Worm (Caenorhabditis elegans): ENCODE measurements around the gene dct-13.

Gene dct-13

DNA sequence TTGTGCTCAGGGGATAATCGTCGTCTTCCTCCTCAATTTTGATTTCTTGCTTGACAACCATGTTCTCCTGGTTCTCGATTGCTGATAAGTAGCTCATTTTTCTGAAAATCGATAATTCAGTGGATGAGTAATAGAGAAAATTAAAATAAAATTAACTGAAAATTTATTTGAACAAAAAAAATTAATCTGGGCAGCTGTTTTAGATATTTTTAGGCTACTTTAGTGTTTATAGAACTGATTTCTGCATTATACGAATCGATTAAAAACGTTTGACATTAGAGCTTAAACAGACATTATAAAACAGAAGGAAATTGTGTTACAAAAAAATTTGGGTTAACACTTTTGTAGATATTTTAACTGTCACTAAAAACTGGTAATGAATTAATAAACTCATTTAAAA, 23.3 kb upstream of the dct-13 start, which contains the start of gene athp-3:
athp-3 (minus strand) TSS at position 101 of the 400 bp plus-strand sequence.
- no peak for TF ChIP-seq T26A5.8 (tag; optimal IDR thresholded peaks at IDR 0.05)
- no peak for TF ChIP-seq Y53F4B.3 (GFP tag; IDR thresholded peaks at IDR 0.05)
- no peak for TF ChIP-seq T07F8.4 (tag; optimal IDR thresholded peaks at IDR 0.05)
- TF ChIP-seq nhr-179 (tag; optimal IDR thresholded peaks at IDR 0.05) = no peak
- no peak for TF ChIP-seq hlh-12 (tag; optimal IDR thresholded peaks at IDR 0.05)
- no peak for TF ChIP-seq snpc-1.1 (tag; optimal IDR thresholded peaks at IDR 0.05; ENCODE audit: insufficient read depth)
- TF ChIP-seq nhr-27 (tag; optimal IDR thresholded peaks at IDR 0.05) = no peak
- TF ChIP-seq hsf-1 (GFP tag; IDR thresholded peaks at IDR 0.05) = no peak
- TF ChIP-seq mel-28 (tag; optimal IDR thresholded peaks at IDR 0.05; ENCODE audit: borderline replicate concordance) = no peak
- no peak for TF ChIP-seq F10E7.11 (tag; optimal IDR thresholded peaks at IDR 0.05)
- TF ChIP-seq ztf-26 (tag; optimal IDR thresholded peaks at IDR 0.05) = no peak
- no peak for TF ChIP-seq lsl-1 (GFP tag; optimal IDR thresholded peaks at IDR 0.05)
- no peak for TF ChIP-seq sea-2 (GFP tag; IDR thresholded peaks at IDR 0.05)
- no peak for TF ChIP-seq hmg-1.2 (GFP tag; IDR thresholded peaks at IDR 0.05)
- TF ChIP-seq hlh-26 (GFP tag; conservative IDR thresholded peaks at IDR 0.05) = no peak
- no peak for TF ChIP-seq ccch-3 (GFP tag; optimal IDR thresholded peaks at IDR 0.05)

DNA sequence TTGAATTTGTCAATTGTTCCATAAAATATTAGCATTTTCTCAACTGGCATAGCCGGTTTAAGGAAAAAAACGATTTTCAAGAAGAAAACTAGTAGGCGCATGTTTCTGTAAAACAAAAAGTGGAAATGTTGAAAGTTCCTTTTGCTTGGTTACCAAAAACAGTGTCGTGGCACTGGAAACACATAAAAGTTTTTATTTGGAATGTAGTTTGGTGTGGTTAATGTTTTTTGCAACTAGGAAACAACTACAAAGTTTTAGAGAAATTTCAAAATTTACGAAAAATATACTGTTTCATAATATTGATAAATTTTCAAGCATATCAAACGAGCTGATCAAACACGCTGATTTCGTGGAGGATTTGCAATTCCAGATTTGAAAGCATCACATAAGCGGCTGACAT, 20.8 kb upstream of the dct-13 start, which contains the start of gene clec-195:
clec-195 (minus strand) TSS at position 101 of the 400 bp plus-strand sequence.
- TF ChIP-seq lin-54 (GFP tag; optimal IDR thresholded peaks at IDR 0.05) (no peak), ceh-58 (GFP tag; IDR thresholded peaks at IDR 0.05) (no peak), F55B11.4 (tag; optimal IDR thresholded peaks at IDR 0.05; ENCODE audit: borderline replicate concordance, insufficient read depth) (no peak), ztf-3 (GFP tag; optimal IDR thresholded peaks at IDR 0.05) (no peak), ceh-100 (GFP tag; IDR thresholded peaks at IDR 0.05) (no peak), chd-7 (tag; optimal IDR thresholded peaks at IDR 0.05) (no peak), F49E8.2 (tag; optimal IDR thresholded peaks at IDR 0.05; ENCODE audit: insufficient read depth) (no peak), egl-18 (GFP tag; IDR thresholded peaks at IDR 0.05) (no peak), F39B2.1 (GFP tag; IDR thresholded peaks at IDR 0.05) (no peak), ceh-91 (GFP tag; IDR thresholded peaks at IDR 0.05) (no peak), nhr-120 (GFP tag; IDR thresholded peaks at IDR 0.05) (no peak), T26A5.8 (tag; optimal IDR thresholded peaks at IDR 0.05) (no peak), hlh-12 (tag; optimal IDR thresholded peaks at IDR 0.05) (no peak), Y56A3A.18 (GFP tag; IDR thresholded peaks at IDR 0.05) (no peak)

DNA sequence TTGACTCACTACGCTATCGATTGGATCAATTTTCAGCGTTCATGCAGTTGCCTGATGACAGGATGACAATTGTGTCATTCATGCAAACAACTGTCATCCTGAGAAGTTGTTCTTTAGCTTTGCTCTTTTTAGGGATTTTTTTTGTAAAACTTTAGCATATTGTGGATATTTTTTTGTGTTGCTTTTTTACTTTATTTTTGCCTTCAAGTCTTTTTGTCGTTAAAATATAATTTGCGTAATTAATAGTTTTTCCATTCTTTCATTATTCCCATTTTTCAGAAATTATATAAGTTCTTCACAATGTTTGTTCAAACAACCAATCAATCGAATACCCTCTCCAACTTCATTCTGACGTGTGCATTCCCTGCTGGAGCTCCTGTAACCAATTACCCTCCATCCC, 15.7 kb upstream of the dct-13 start, which contains the start of gene Y116A8C.20:
Y116A8C.20 (plus strand) TSS at position 301 of the 400 bp plus-strand sequence.
- no peak for TF ChIP-seq nfya-1 (tag; optimal IDR thresholded peaks at IDR 0.05; ENCODE audit: borderline replicate concordance, insufficient read depth)
- no peak for TF ChIP-seq rcor-1 (GFP tag; IDR thresholded peaks at IDR 0.05)
- TF ChIP-seq fkh-3 (tag; optimal IDR thresholded peaks at IDR 0.05) = no peak
- TF ChIP-seq F10E7.11 (tag; optimal IDR thresholded peaks at IDR 0.05) = no peak
- TF ChIP-seq ceh-40 (GFP tag; IDR thresholded peaks at IDR 0.05) = no peak

DNA sequence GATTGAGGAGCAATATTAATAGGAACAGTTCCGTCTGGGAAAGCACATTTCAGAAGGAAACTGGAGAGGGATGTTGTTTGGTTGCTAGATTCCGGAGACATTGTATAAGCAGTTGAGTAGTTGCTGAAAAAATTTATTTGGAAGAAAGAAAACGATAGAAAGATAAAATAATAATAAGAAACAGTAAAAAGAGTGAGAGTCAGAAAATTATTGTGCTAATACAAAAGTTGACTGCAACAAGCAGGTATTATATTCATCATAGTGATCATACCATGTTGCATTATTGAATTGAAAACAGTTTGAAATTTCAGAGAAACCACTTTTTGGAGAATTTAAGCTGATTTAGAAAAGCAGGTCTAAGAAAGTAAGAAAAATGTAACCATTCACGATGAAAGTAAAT, 14.6 kb upstream of the dct-13 start, which contains the start of gene Y116A8C.19:
Y116A8C.19 (minus strand) TSS at position 101 of the 400 bp plus-strand sequence.
- TF ChIP-seq ceh-27 (GFP tag; optimal IDR thresholded peaks at IDR 0.05) (no peak), akir-1 (GFP tag; optimal IDR thresholded peaks at IDR 0.05) (no peak), hmg-20 (GFP tag; IDR thresholded peaks at IDR 0.05) (no peak), Y53G8AR.9 (GFP tag; conservative IDR thresholded peaks at IDR 0.05) (no peak), ztf-3 (GFP tag; optimal IDR thresholded peaks at IDR 0.05) (no peak), let-526 (GFP tag; IDR thresholded peaks at IDR 0.05) (no peak), gei-17 (GFP tag; optimal IDR thresholded peaks at IDR 0.05) (no peak), cebp-1 (GFP tag; IDR thresholded peaks at IDR 0.05) (no peak), cebp-1 (tag; optimal IDR thresholded peaks at IDR 0.05) (no peak), B0019.2 (GFP tag; conservative IDR thresholded peaks at IDR 0.05) (no peak), sptf-2 (GFP tag; optimal IDR thresholded peaks at IDR 0.05) (no peak), Y95B8A.8 (GFP tag; IDR thresholded peaks at IDR 0.05) (no peak), Y67H2A.10 (GFP tag; conservative IDR thresholded peaks at IDR 0.05) (no peak), lin-26 (GFP tag; IDR thresholded peaks at IDR 0.05) (no peak), dpff-1 (tag; optimal IDR thresholded peaks at IDR 0.05) (no peak)
